Fruit fly (Drosophila melanogaster): ENCODE measurements around the gene CG15021.

CG15021 gene

dm6 chr3L:4415326-4416274 lies 20.9 kb upstream of the CG15021 start (continued):
- TF ChIP-seq cwo (GFP tag; optimal IDR thresholded peaks at IDR 0.05) (no peak), CG13424 (tag; optimal IDR thresholded peaks at IDR 0.05) (no peak), Ets65A (GFP tag) (peak; percentile 31), ATbp (GFP tag; optimal IDR thresholded peaks at IDR 0.05) (no peak), sens-2 (GFP tag; IDR thresholded peaks at IDR 0.05) (no peak), hth (optimal IDR thresholded peaks at IDR 0.05) (no peak), h (optimal IDR thresholded peaks at IDR 0.05) (no peak), CG11247 (GFP tag; IDR thresholded peaks at IDR 0.05) (no peak), CG11093 (GFP tag; IDR thresholded peaks at IDR 0.05) (no peak), BEAF-32 (GFP tag; optimal IDR thresholded peaks at IDR 0.05) (no peak), Taf1 (GFP tag; IDR thresholded peaks at IDR 0.05) (no peak), NC2β (GFP tag; optimal IDR thresholded peaks at IDR 0.05) (no peak), Fer2 (tag; optimal IDR thresholded peaks at IDR 0.05) (no peak), Mad (GFP tag; optimal IDR thresholded peaks at IDR 0.05) (no peak), chm (GFP tag; IDR thresholded peaks at IDR 0.05) (no peak), Bdp1 (GFP tag; optimal IDR thresholded peaks at IDR 0.05) (no peak), dimm (GFP tag; IDR thresholded peaks at IDR 0.05) (no peak), CG11085 (GFP tag; IDR thresholded peaks at IDR 0.05) (no peak), sima (GFP tag; optimal IDR thresholded peaks at IDR 0.05) (no peak), Adf1 (GFP tag; IDR thresholded peaks at IDR 0.05) (no peak), Opbp (GFP tag; IDR thresholded peaks at IDR 0.05; ENCODE audit: partially characterized antibody) (no peak), CG1603 (tag; optimal IDR thresholded peaks at IDR 0.05) (no peak), ara (GFP tag; IDR thresholded peaks at IDR 0.05) (no peak), CrebB (tag; optimal IDR thresholded peaks at IDR 0.05) (no peak), shn (GFP tag; optimal IDR thresholded peaks at IDR 0.05) (no peak), chn (GFP tag; optimal IDR thresholded peaks at IDR 0.05) (no peak), Xbp1 (GFP tag; optimal IDR thresholded peaks at IDR 0.05) (no peak), tll (GFP tag; optimal IDR thresholded peaks at IDR 0.05) (no peak), Hsf (GFP tag; optimal IDR thresholded peaks at IDR 0.05) (no peak), trh (GFP tag; optimal IDR thresholded peaks at IDR 0.05) (no peak), sug (tag; optimal IDR thresholded peaks at IDR 0.05) (peak; percentile 82), pum (GFP tag; optimal IDR thresholded peaks at IDR 0.05) (no peak), NK7.1 (GFP tag; optimal IDR thresholded peaks at IDR 0.05) (no peak), CG1233 (GFP tag; optimal IDR thresholded peaks at IDR 0.05) (no peak), CG12769 (tag; optimal IDR thresholded peaks at IDR 0.05) (peak; percentile 61), CG9876 (GFP tag; optimal IDR thresholded peaks at IDR 0.05) (no peak), odd (GFP tag; optimal IDR thresholded peaks at IDR 0.05) (no peak), CG3065 (GFP tag; optimal IDR thresholded peaks at IDR 0.05) (no peak), unpg (GFP tag; optimal IDR thresholded peaks at IDR 0.05) (no peak), CG3847 (GFP tag; IDR thresholded peaks at IDR 0.05) (no peak), CG2712 (tag; optimal IDR thresholded peaks at IDR 0.05) (no peak), kah (GFP tag; optimal IDR thresholded peaks at IDR 0.05) (no peak), Blimp-1 (GFP tag; optimal IDR thresholded peaks at IDR 0.05) (no peak), lov (optimal IDR thresholded peaks at IDR 0.05) (no peak), lov (GFP tag; IDR thresholded peaks at IDR 0.05) (0 out of 3 replicates have a peak, but pooled peaks have one; percentile 49), caup (GFP tag; optimal IDR thresholded peaks at IDR 0.05; ENCODE audit: severe bottlenecking) (no peak), CG13296 (GFP tag; optimal IDR thresholded peaks at IDR 0.05) (no peak), CG4617 (GFP tag; optimal IDR thresholded peaks at IDR 0.05; ENCODE audit: borderline replicate concordance) (no peak), esg (GFP tag; conservative IDR thresholded peaks at IDR 0.05) (no peak), CG31224 (GFP tag; IDR thresholded peaks at IDR 0.05) (no peak)
